Worm (Caenorhabditis elegans) whole organism, midembryonic: ENCODE measurements around the gene ZC443.4.

Experiments used
- flt-1 ChIP-seq: fragments of 200-800 bp; sonication (Bioruptor generic); IDR thresholded peaks from 2 replicates; pipeline ENCODE4 v1.3.6; 2022; ENCODE audit warnings: missing genetic modification characterization, missing compliant biosample characterization
- klf-2 ChIP-seq: fragments of 200-800 bp; sonication (Bioruptor generic); conservative IDR thresholded peaks from 2 replicates; pipeline ENCODE4 v1.3.6; 2022; ENCODE audit warnings: missing genetic modification reagents, missing genetic modification characterization, missing compliant biosample characterization
- ref-1 ChIP-seq: fragments of 200-800 bp; sonication (Bioruptor generic); conservative IDR thresholded peaks from 2 replicates; pipeline ENCODE4 v1.3.6; 2022; ENCODE audit warnings: missing genetic modification reagents, missing genetic modification characterization, missing compliant biosample characterization
- ztf-29 ChIP-seq: fragments of 200-800 bp; sonication (Bioruptor generic); IDR thresholded peaks from 2 replicates; pipeline ENCODE4 v1.3.6; 2022; ENCODE audit warnings: missing genetic modification reagents, missing genetic modification characterization, missing compliant biosample characterization

DNA sequence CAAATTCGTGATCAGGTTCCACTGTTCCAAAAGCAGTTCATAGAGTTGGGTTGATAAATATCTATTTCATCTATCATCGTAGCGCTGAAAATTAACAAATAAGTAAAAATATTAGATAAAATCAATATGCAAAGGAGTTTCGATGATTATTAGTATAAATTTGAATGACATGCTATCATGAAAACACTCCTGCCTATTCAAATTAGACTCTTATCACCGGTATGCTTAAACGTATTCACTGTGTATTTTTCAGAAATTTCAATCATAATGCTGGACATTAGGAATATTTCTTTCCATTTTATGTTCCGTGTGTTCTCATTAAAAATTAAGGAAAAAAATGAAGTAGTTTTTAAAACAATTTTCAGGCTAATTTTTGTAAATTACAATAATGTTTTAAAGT lies 25.6 kb upstream of the ZC443.4 start, which contains the start of gene C44H9.6:
- TF ChIP-seq ztf-29 (GFP tag; lab: Robert Waterston, UW) (no peak), klf-2 (GFP tag; lab: Robert Waterston, UW) (no peak), flt-1 (GFP tag; lab: Robert Waterston, UW) (no peak), ref-1 (GFP tag; lab: Robert Waterston, UW) (no peak)
